Worm (Caenorhabditis elegans): ENCODE results near the gene npp-9.

DNA sequence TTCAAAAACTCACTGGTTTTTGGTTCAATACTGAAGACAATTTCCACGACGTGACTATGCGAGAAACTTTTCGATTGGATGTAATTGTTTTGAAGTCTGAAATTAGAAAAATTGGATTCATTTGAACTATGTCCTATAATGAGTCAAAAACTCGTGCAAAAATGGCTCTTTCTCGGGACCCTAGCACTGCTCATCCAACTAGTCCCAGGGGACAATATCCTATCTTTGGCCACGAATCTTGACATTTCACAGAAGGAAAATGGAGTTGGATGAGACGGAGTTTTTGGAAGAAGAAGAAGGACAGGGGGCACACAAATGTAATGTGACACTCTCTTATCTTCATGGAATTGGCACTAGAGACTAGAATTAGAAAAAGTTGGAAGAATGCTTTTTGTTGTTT lies 22.4 kb downstream of the npp-9 start:
- no peak for TF ChIP-seq mep-1 (tag; optimal IDR thresholded peaks at IDR 0.05)
- TF ChIP-seq unc-62 (GFP tag; optimal IDR thresholded peaks at IDR 0.05), result no peak
- TF ChIP-seq lin-32 (GFP tag; optimal IDR thresholded peaks at IDR 0.05), result no peak
- no peak for TF ChIP-seq elt-3 (tag; optimal IDR thresholded peaks at IDR 0.05)
- no peak for TF ChIP-seq lsy-2 (tag; optimal IDR thresholded peaks at IDR 0.05)
- TF ChIP-seq ztf-11 (tag; optimal IDR thresholded peaks at IDR 0.05), result no peak
- TF ChIP-seq mls-2 (tag; optimal IDR thresholded peaks at IDR 0.05), result no peak
- TF ChIP-seq flh-1 (GFP tag; optimal IDR thresholded peaks at IDR 0.05), result no peak
- TF ChIP-seq bed-3 (GFP tag; optimal IDR thresholded peaks at IDR 0.05), result no peak
- TF ChIP-seq ces-1 (GFP tag; optimal IDR thresholded peaks at IDR 0.05), result no peak
